Fruit fly (Drosophila melanogaster) Kc167 (cell line): Measurements from ENCODE around the gene Vha16-5.

ENCODE experiments used
- h ChIP-seq: fragments of >200 bp; optimal IDR thresholded peaks from 3 replicates; lab custom pipeline; 2018; ENCODE audit warnings: missing external identifiers
- insv ChIP-seq: fragments of >200 bp; optimal IDR thresholded peaks from 3 replicates; lab custom pipeline; 2018; ENCODE audit warnings: missing external identifiers
- psq ChIP-seq: fragments of >200 bp; optimal IDR thresholded peaks from 2 replicates; lab custom pipeline; 2017; ENCODE audit warnings: missing external identifiers

DNA sequence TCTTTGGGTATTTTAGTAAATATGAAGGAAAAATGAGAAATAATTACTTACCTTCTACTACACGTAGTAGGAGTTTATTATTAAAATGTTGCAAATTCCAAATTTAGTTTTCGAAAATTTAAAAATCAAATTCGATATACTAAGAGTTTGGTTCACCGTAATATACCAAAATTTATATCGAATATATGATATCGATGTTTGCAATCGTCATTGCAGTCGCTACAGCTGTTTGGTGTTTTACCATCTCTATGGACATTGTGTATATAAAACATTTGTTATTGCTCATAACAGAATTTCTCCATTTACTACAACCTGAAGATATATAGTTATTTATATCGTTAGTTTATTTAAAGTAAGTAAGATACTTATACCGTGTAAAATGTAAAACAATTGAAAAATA lies 8.1 kb downstream of the Vha16-5 start, which contains the start of gene CG6443:
- TF ChIP-seq insv (no peak), psq (no peak), h (no peak)
